Fruit fly (Drosophila melanogaster) whole organism, larva: ENCODE data around the gene CG43333.

Experiments used
- noc ChIP-seq: fragments of 200-800 bp; sonication (Bioruptor generic); optimal IDR thresholded peaks from 3 replicates; lab custom pipeline; 2019; ENCODE audit warnings: missing biosample characterization, mild to moderate bottlenecking, missing genetic modification characterization, moderate library complexity

CG43333 gene

dm6 chr2L:14115976-14116501 lies 64.4 kb downstream of the CG43333 start:
- no peak for TF ChIP-seq noc (tag; lab: Kevin White, UChicago)
